Fruit fly (Drosophila melanogaster) whole organism, embryonic: ENCODE results near the gene Eip75B.

Source experiments
- B-H2 ChIP-seq: fragments of 200-800 bp; sonication (Bioruptor generic); optimal IDR thresholded peaks from 2 replicates; lab custom pipeline; 2018; ENCODE audit warnings: missing biosample characterization, mild to moderate bottlenecking, missing genetic modification characterization
- Blimp-1 ChIP-seq: fragments of 200-800 bp; sonication (Bioruptor generic); optimal IDR thresholded peaks from 3 replicates; lab custom pipeline; 2018; ENCODE audit warnings: missing biosample characterization, missing genetic modification characterization, mild to moderate bottlenecking, moderate library complexity, missing genetic modification reagents
- CG11456 ChIP-seq: fragments of 200-800 bp; sonication (Bioruptor generic); IDR thresholded peaks from 3 replicates; pipeline ENCODE4 v1.3.6; 2022; ENCODE audit warnings: missing biosample characterization, missing genetic modification characterization
- CG11504 ChIP-seq: fragments of 200-800 bp; sonication (Bioruptor generic); optimal IDR thresholded peaks from 3 replicates; lab custom pipeline; 2019; ENCODE audit warnings: missing biosample characterization, mild to moderate bottlenecking, missing genetic modification characterization, moderate library complexity
- CG12942 ChIP-seq: fragments of 200-800 bp; sonication (Bioruptor generic); optimal IDR thresholded peaks from 3 replicates; lab custom pipeline; 2016; ENCODE audit warnings: missing biosample characterization, missing genetic modification characterization
- CG1832 ChIP-seq: fragments of 200-800 bp; sonication (Bioruptor generic); optimal IDR thresholded peaks from 2 replicates; lab custom pipeline; 2017; ENCODE audit warnings: missing biosample characterization, mild to moderate bottlenecking, missing genetic modification characterization, inconsistent platforms
- CG2199 ChIP-seq: fragments of 200-800 bp; sonication (Bioruptor generic); IDR thresholded peaks from 3 replicates; pipeline ENCODE4 v1.3.6; 2022; ENCODE audit warnings: missing biosample characterization, missing genetic modification characterization
- CG30020 ChIP-seq: fragments of 200-800 bp; optimal IDR thresholded peaks from 2 replicates; lab custom pipeline; 2019; ENCODE audit warnings: missing biosample characterization, mild to moderate bottlenecking, missing genetic modification characterization, moderate library complexity
- CG9932 ChIP-seq: fragments of 200-800 bp; sonication (Bioruptor generic); IDR thresholded peaks from 2 replicates; pipeline ENCODE4 v1.3.6; 2022; ENCODE audit warnings: missing biosample characterization, missing genetic modification characterization
- D ChIP-seq, 2 experiments: fragments of 200-800 bp in 1 of 2; fragments of >200 bp in 1 of 2; sonication (Bioruptor generic) in 1 of 2; optimal IDR thresholded peaks; 2 replicates in 1 of 2; 3 replicates in 1 of 2; lab custom pipeline; 2017; ENCODE audit warnings: mild to moderate bottlenecking in 1 of 2, missing biosample characterization in 1 of 2, missing genetic modification characterization in 1 of 2, missing genetic modification reagents in 1 of 2
- Drgx ChIP-seq: fragments of 200-800 bp; sonication (Bioruptor generic); IDR thresholded peaks from 2 replicates; pipeline ENCODE4 v1.3.6; 2022; ENCODE audit warnings: missing biosample characterization, missing genetic modification characterization
- Mrtf ChIP-seq: fragments of 200-800 bp; sonication (Bioruptor generic); IDR thresholded peaks from 3 replicates; pipeline ENCODE4 v1.3.6; 2022; ENCODE audit warnings: missing biosample characterization, missing genetic modification characterization
- NC2α ChIP-seq: fragments of 200-800 bp; sonication (Bioruptor generic); optimal IDR thresholded peaks from 2 replicates; lab custom pipeline; 2016; ENCODE audit warnings: missing biosample characterization, missing genetic modification characterization
- Opbp ChIP-seq: fragments of 200-800 bp; sonication (Bioruptor generic); IDR thresholded peaks from 3 replicates; pipeline ENCODE4 v1.3.6; 2022; ENCODE audit warnings: missing biosample characterization, missing genetic modification characterization; ENCODE audit not compliant: partially characterized antibody
- Pdp1 ChIP-seq, 2 experiments: fragments of 200-800 bp; sonication (Bioruptor generic); optimal IDR thresholded peaks; 3 replicates each; lab custom pipeline; 2016; ENCODE audit warnings: missing biosample characterization in 2 of 2, missing genetic modification characterization in 2 of 2, mild to moderate bottlenecking in 1 of 2, moderate library complexity in 1 of 2
- Rfx ChIP-seq: fragments of 200-800 bp; sonication (Bioruptor generic); IDR thresholded peaks from 2 replicates; pipeline ENCODE4 v1.3.6; 2022; ENCODE audit warnings: missing biosample characterization, missing genetic modification characterization
- Scr ChIP-seq: fragments of 200-800 bp; sonication (Bioruptor generic); IDR thresholded peaks from 2 replicates; pipeline ENCODE4 v1.3.6; 2022; ENCODE audit warnings: missing biosample characterization, missing genetic modification characterization; ENCODE audit not compliant: partially characterized antibody
- Six4 ChIP-seq: fragments of 200-800 bp; sonication (Bioruptor generic); optimal IDR thresholded peaks from 2 replicates; lab custom pipeline; 2016; ENCODE audit warnings: missing biosample characterization, missing genetic modification characterization
- Ssrp ChIP-seq: fragments of 200-800 bp; sonication (Bioruptor generic); optimal IDR thresholded peaks from 2 replicates; lab custom pipeline; 2018; ENCODE audit warnings: missing biosample characterization, mild to moderate bottlenecking, missing genetic modification characterization, moderate library complexity
- Taf1 ChIP-seq: fragments of 200-800 bp; sonication (Bioruptor generic); IDR thresholded peaks from 2 replicates; pipeline ENCODE4 v1.3.6; 2022; ENCODE audit warnings: missing biosample characterization, missing genetic modification characterization
- aop ChIP-seq: fragments of 200-800 bp; sonication (Bioruptor generic); IDR thresholded peaks from 2 replicates; pipeline ENCODE4 v1.3.6; 2022; ENCODE audit warnings: missing biosample characterization, missing genetic modification characterization
- ara ChIP-seq: fragments of 200-800 bp; sonication (Bioruptor generic); IDR thresholded peaks from 2 replicates; pipeline ENCODE4 v1.3.6; 2022; ENCODE audit warnings: missing biosample characterization, missing genetic modification characterization
- chn ChIP-seq: fragments of 200-800 bp; sonication (Bioruptor generic); optimal IDR thresholded peaks from 2 replicates; lab custom pipeline; 2016; ENCODE audit warnings: missing biosample characterization, missing genetic modification characterization
- crol ChIP-seq: fragments of 200-800 bp; sonication (Bioruptor generic); IDR thresholded peaks from 2 replicates; pipeline ENCODE4 v1.3.6; 2022; ENCODE audit warnings: missing biosample characterization, missing genetic modification characterization
- crp ChIP-seq, 2 experiments: fragments of 200-800 bp; sonication (Bioruptor generic); optimal IDR thresholded peaks; 2 replicates in 1 of 2; 3 replicates in 1 of 2; lab custom pipeline; 2017; ENCODE audit warnings: missing biosample characterization in 2 of 2, missing genetic modification characterization in 2 of 2, mild to moderate bottlenecking in 1 of 2, moderate library complexity in 1 of 2
- dati ChIP-seq: fragments of 200-800 bp; sonication (Bioruptor generic); IDR thresholded peaks from 2 replicates; pipeline ENCODE4 v1.3.6; 2022; ENCODE audit warnings: missing biosample characterization, missing genetic modification characterization
- gce ChIP-seq: fragments of 200-800 bp; sonication (Bioruptor generic); IDR thresholded peaks from 3 replicates; pipeline ENCODE4 v1.3.6; 2022; ENCODE audit warnings: missing biosample characterization, missing genetic modification characterization
- insv ChIP-seq, 2 experiments: fragments of 200-800 bp; sonication (Bioruptor generic); optimal IDR thresholded peaks; 3 replicates each; lab custom pipeline; 2016 to 2018; ENCODE audit warnings: missing biosample characterization in 2 of 2, missing genetic modification characterization in 2 of 2
- kni ChIP-seq: fragments of 200-800 bp; sonication (Bioruptor generic); optimal IDR thresholded peaks from 3 replicates; lab custom pipeline; 2017; ENCODE audit warnings: mild to moderate bottlenecking, missing biosample characterization, missing genetic modification reagents, missing genetic modification characterization
- luna ChIP-seq: fragments of 200-800 bp; sonication (Bioruptor generic); optimal IDR thresholded peaks from 2 replicates; lab custom pipeline; 2016; ENCODE audit warnings: missing biosample characterization, missing genetic modification characterization
- ro ChIP-seq: fragments of 200-800 bp; sonication (Bioruptor generic); IDR thresholded peaks from 2 replicates; pipeline ENCODE4 v1.3.6; 2022; ENCODE audit warnings: missing biosample characterization, missing genetic modification characterization
- sima ChIP-seq: fragments of 200-800 bp; sonication (Bioruptor generic); optimal IDR thresholded peaks from 2 replicates; lab custom pipeline; 2016; ENCODE audit warnings: missing biosample characterization, missing genetic modification characterization
- sisA ChIP-seq: fragments of 200-800 bp; sonication (Bioruptor generic); IDR thresholded peaks from 2 replicates; pipeline ENCODE4 v1.3.6; 2022; ENCODE audit warnings: missing biosample characterization, missing genetic modification characterization
- slbo ChIP-seq: fragments of 200-800 bp; sonication (Bioruptor generic); IDR thresholded peaks from 2 replicates; pipeline ENCODE4 v1.3.6; 2022; ENCODE audit warnings: missing biosample characterization, missing genetic modification characterization
- stwl ChIP-seq: fragments of 200-800 bp; sonication (Bioruptor generic); optimal IDR thresholded peaks from 3 replicates; lab custom pipeline; 2018; ENCODE audit warnings: missing biosample characterization, mild to moderate bottlenecking, missing genetic modification characterization, moderate library complexity
- tll ChIP-seq, 2 experiments: fragments of 200-800 bp in 1 of 2; fragments of >200 bp in 1 of 2; sonication (Bioruptor generic) in 1 of 2; optimal IDR thresholded peaks; 2 replicates each; lab custom pipeline; 2017 to 2019; ENCODE audit warnings: missing biosample characterization in 2 of 2, missing genetic modification characterization in 2 of 2, mild to moderate bottlenecking in 1 of 2, moderate library complexity in 1 of 2
- trem ChIP-seq: fragments of 200-800 bp; optimal IDR thresholded peaks from 3 replicates; lab custom pipeline; 2019; ENCODE audit warnings: missing biosample characterization, mild to moderate bottlenecking, missing genetic modification characterization, moderate library complexity

The Eip75B gene

dm6 chr3L:17986411-17986826 is 78.1 kb downstream of the Eip75B start:
- TF ChIP-seq CG11504 (tag; lab: Kevin White, UChicago), result peak; percentile 91
- TF ChIP-seq Scr (GFP tag; lab: Robert Waterston, UW), result no peak
- TF ChIP-seq CG2199, result peak; percentile 27; the same call in 1 of the 3 replicates
- peak; percentile 2 to 58 for TF ChIP-seq tll (GFP tag; optimal IDR thresholded peaks at IDR 0.05; lab: Kevin White, UChicago)
- peak; percentile 23 for TF ChIP-seq CG1832 (GFP tag; lab: Kevin White, UChicago)
- TF ChIP-seq stwl (tag; lab: Kevin White, UChicago), result peak; percentile 2
- peak; percentile 12 for TF ChIP-seq D (optimal IDR thresholded peaks at IDR 0.05; lab: Kevin White, UChicago)
- TF ChIP-seq D (GFP tag; optimal IDR thresholded peaks at IDR 0.05; lab: Kevin White, UChicago), result no peak
- no peak for TF ChIP-seq Taf1 (GFP tag; lab: Robert Waterston, UW)
- TF ChIP-seq trem, result peak; percentile 37

dm6 chr3L:17985110-17985509 is 79.4 kb downstream of the Eip75B start:
- TF ChIP-seq insv (GFP tag; optimal IDR thresholded peaks at IDR 0.05; lab: Kevin White, UChicago) (no peak), Drgx (GFP tag; lab: Robert Waterston, UW) (peak; percentile 58; the same call in 1 of the 2 replicates), B-H2 (GFP tag; lab: Kevin White, UChicago) (no peak), Rfx (GFP tag; lab: Robert Waterston, UW) (0 out of 2 replicates have a peak, but pooled peaks have one; percentile 6), CG12942 (GFP tag; lab: Kevin White, UChicago) (no peak), aop (no peak), ara (GFP tag; lab: Robert Waterston, UW) (peak; percentile 20; the same call in 1 of the 2 replicates), CG30020 (no peak), gce (no peak), Opbp (GFP tag; lab: Robert Waterston, UW) (0 out of 3 replicates have a peak, but pooled peaks have one; percentile 43), Ssrp (no peak), luna (GFP tag; lab: Kevin White, UChicago) (no peak), Mrtf (GFP tag; lab: Robert Waterston, UW) (no peak), ro (GFP tag; lab: Robert Waterston, UW) (no peak), NC2α (GFP tag; lab: Kevin White, UChicago) (no peak), Blimp-1 (GFP tag; lab: Kevin White, UChicago) (peak; percentile 33), kni (GFP tag; lab: Kevin White, UChicago) (peak; percentile 73), chn (GFP tag; lab: Kevin White, UChicago) (no peak)

- TF ChIP-seq sisA (GFP tag; lab: Robert Waterston, UW) (no peak), sima (GFP tag; lab: Kevin White, UChicago) (no peak), CG9932 (GFP tag; lab: Robert Waterston, UW) (0 out of 2 replicates have a peak, but pooled peaks have one; percentile 18), NC2α (GFP tag; lab: Kevin White, UChicago) (no peak), slbo (GFP tag; lab: Robert Waterston, UW) (peak; percentile 24; the same call in 1 of the 2 replicates), CG11456 (GFP tag; lab: Robert Waterston, UW) (0 out of 3 replicates have a peak, but pooled peaks have one; percentile 14), crol (GFP tag; lab: Robert Waterston, UW) (0 out of 2 replicates have a peak, but pooled peaks have one; percentile 18), Pdp1 (GFP tag; optimal IDR thresholded peaks at IDR 0.05; lab: Kevin White, UChicago) (peak in 1 of 2 experiments; percentile 0), Six4 (GFP tag; lab: Kevin White, UChicago) (no peak), dati (no peak), kni (GFP tag; lab: Kevin White, UChicago) (peak; percentile 75), crp (GFP tag; optimal IDR thresholded peaks at IDR 0.05; lab: Kevin White, UChicago) (no peak)
- TF ChIP-seq, all 482 proteins: peak for 6
These were observed 80.5 kb downstream of the Eip75B start for dm6 chr3L:17983980-17984379.
